Worm (Caenorhabditis elegans): ENCODE results near the gene marc-5.

DNA sequence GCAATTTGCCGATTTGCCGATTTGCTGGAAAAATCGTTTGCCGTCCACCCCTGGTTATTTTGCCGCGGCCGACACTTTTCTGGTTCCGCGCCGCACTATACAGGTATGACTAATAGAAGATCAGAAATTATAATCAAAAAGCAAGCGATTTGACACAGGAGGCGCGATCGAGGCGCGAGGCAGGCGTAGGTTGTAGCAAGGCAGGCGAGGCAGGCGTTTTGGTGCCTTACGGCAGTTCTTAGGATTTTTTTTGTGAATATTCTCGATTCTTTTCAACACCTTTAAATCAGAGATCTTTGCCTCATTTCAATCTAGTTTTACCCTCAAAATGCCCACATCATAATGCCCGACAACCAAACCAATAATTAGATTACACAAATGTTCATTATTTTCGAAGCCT lies 55.2 kb downstream of the marc-5 start, which contains the start of gene sre-56:
- TF ChIP-seq ref-1 (GFP tag; conservative IDR thresholded peaks at IDR 0.05) (no peak), tab-1 (GFP tag; IDR thresholded peaks at IDR 0.05) (no peak), med-1 (GFP tag; optimal IDR thresholded peaks at IDR 0.05; ENCODE audit: insufficient read depth) (no peak), klf-2 (GFP tag; conservative IDR thresholded peaks at IDR 0.05) (no peak), flt-1 (GFP tag; IDR thresholded peaks at IDR 0.05) (no peak), ztf-29 (GFP tag; IDR thresholded peaks at IDR 0.05) (no peak), cog-1 (tag; optimal IDR thresholded peaks at IDR 0.05) (no peak)
